Worm (Caenorhabditis elegans): ENCODE data around the gene chca-1.
A peak's percentile ranks its signal among the peaks of the same experiment; 100 is the strongest.

Gene chca-1

ce11 chrIV:9634848-9635247 is 16.3 kb upstream of the chca-1 start, which contains the start of gene mca-1:
mca-1 (minus strand) TSS chrIV:9634948.
- TF ChIP-seq aha-1 (tag), result peak; percentile 3
- TF ChIP-seq mep-1 (tag; optimal IDR thresholded peaks at IDR 0.05), result no peak
- no peak for TF ChIP-seq tra-1 (GFP tag; IDR thresholded peaks at IDR 0.05)
- TF ChIP-seq nhr-77 (tag; optimal IDR thresholded peaks at IDR 0.05), result no peak

- TF ChIP-seq tra-1 (GFP tag; IDR thresholded peaks at IDR 0.05) (no peak), F26F4.8 (GFP tag; conservative IDR thresholded peaks at IDR 0.05) (no peak), daf-8 (GFP tag; IDR thresholded peaks at IDR 0.05) (no peak), saeg-2 (GFP tag; IDR thresholded peaks at IDR 0.05) (no peak), pha-4 (GFP tag; IDR thresholded peaks at IDR 0.05) (no peak), pha-4 (tag; optimal IDR thresholded peaks at IDR 0.05) (no peak), ceh-44 (GFP tag; IDR thresholded peaks at IDR 0.05) (no peak), duxl-1 (tag; optimal IDR thresholded peaks at IDR 0.05; ENCODE audit: poor library complexity) (no peak), nhr-237 (tag; optimal IDR thresholded peaks at IDR 0.05) (no peak)
Observed at ce11 chrIV:9641925-9642324, 9.3 kb upstream of the chca-1 start, which contains the start of gene del-2. del-2 (minus strand) TSS chrIV:9642025.

ce11 chrIV:9643188-9643587 is 8.0 kb upstream of the chca-1 start, which contains the start of gene degl-2:
degl-2 (plus strand) TSS chrIV:9643488.
- TF ChIP-seq tra-1 (GFP tag; IDR thresholded peaks at IDR 0.05), result no peak
- TF ChIP-seq arid-1 (GFP tag; conservative IDR thresholded peaks at IDR 0.05), result no peak
- no peak for TF ChIP-seq dmd-6 (GFP tag; IDR thresholded peaks at IDR 0.05)

ce11 chrIV:9647789-9648361 is 3.3 kb upstream of the chca-1 start, which contains the start of gene amph-1:
amph-1 (minus strand) TSS chrIV:9647873.
- TF ChIP-seq cey-2 (tag; optimal IDR thresholded peaks at IDR 0.05; ENCODE audit: borderline replicate concordance, insufficient read depth) (peak; percentile 41), daf-16 (GFP tag; optimal IDR thresholded peaks at IDR 0.05) (no peak), daf-16 (tag; optimal IDR thresholded peaks at IDR 0.05) (peak; percentile 19), aly-2 (tag; optimal IDR thresholded peaks at IDR 0.05) (no peak), unc-62 (GFP tag; optimal IDR thresholded peaks at IDR 0.05 in 1 of 2) (peak in 1 of 2 experiments; percentile 76), unc-62 (tag; optimal IDR thresholded peaks at IDR 0.05) (no peak), madf-9 (GFP tag; conservative IDR thresholded peaks at IDR 0.05) (0 out of 2 replicates have a peak, but pooled peaks have one; percentile 6), zip-11 (GFP tag; IDR thresholded peaks at IDR 0.05) (no peak), dve-1 (tag; optimal IDR thresholded peaks at IDR 0.05; ENCODE audit: insufficient read depth) (peak; percentile 66), nhr-11 (tag; optimal IDR thresholded peaks at IDR 0.05) (peak; percentile 11), mxl-3 (GFP tag; optimal IDR thresholded peaks at IDR 0.05) (peak; percentile 12), nhr-28 (tag; optimal IDR thresholded peaks at IDR 0.05) (peak; percentile 56), F49E8.2 (tag; optimal IDR thresholded peaks at IDR 0.05; ENCODE audit: borderline replicate concordance) (no peak), hlh-30 (tag; optimal IDR thresholded peaks at IDR 0.05; ENCODE audit: insufficient read depth) (peak; percentile 28), hlh-11 (tag; optimal IDR thresholded peaks at IDR 0.05) (peak; percentile 73), lsy-2 (tag; optimal IDR thresholded peaks at IDR 0.05) (peak in 1 of 2 experiments; percentile 27), ZK546.5 (tag; optimal IDR thresholded peaks at IDR 0.05) (no peak), hmg-1.1 (GFP tag; IDR thresholded peaks at IDR 0.05) (peak; percentile 44; the same call in 1 of the 2 replicates), mep-1 (tag; optimal IDR thresholded peaks at IDR 0.05) (peak; percentile 35), zfp-2 (tag; optimal IDR thresholded peaks at IDR 0.05) (no peak)

ce11 chrIV:9648682-9649081 is 2.5 kb upstream of the chca-1 start, which contains the start of gene srm-3:
srm-3 (plus strand) TSS chrIV:9648982.
- TF ChIP-seq ctbp-1 (GFP tag; IDR thresholded peaks at IDR 0.05), result no peak
- no peak for TF ChIP-seq nhr-237 (tag; optimal IDR thresholded peaks at IDR 0.05)
- TF ChIP-seq saeg-2 (GFP tag; IDR thresholded peaks at IDR 0.05), result no peak
- TF ChIP-seq sdz-12 (GFP tag; optimal IDR thresholded peaks at IDR 0.05), result no peak
- no peak for TF ChIP-seq daf-19 (GFP tag; conservative IDR thresholded peaks at IDR 0.05)
- no peak for TF ChIP-seq rbr-2 (tag; optimal IDR thresholded peaks at IDR 0.05)
- no peak for TF ChIP-seq T26A8.4 (GFP tag; IDR thresholded peaks at IDR 0.05)
- TF ChIP-seq ceh-62 (tag; optimal IDR thresholded peaks at IDR 0.05), result no peak
